Worm (Caenorhabditis elegans): ENCODE results near the gene mys-1.
A peak's percentile ranks its signal among the peaks of the same experiment; 100 is the strongest.
"Not testable (repeated sequence)": the region's sequence is repeated elsewhere in the genome, so short reads cannot be mapped to it uniquely, and the experiment has no call there.

The mys-1 gene

DNA sequence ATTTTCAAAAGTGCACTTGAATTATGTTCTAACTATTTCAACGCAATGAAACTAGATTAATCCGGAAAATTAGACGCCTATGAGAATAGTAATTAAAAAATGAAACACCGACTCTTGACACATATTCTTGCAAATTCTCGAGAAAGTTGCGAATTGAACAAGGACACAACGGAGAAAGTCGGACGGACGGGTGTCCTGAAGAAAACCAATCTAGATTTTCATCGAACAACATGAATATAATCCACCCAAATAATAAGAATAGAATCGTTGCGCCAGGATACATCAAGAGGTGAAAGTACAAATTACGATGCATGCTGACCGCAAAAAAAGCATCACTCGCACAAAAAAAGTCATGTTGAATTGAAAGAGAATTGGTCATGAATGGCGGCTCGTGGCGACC is 15.6 kb downstream of the mys-1 start:
- TF ChIP-seq pha-2 (tag; optimal IDR thresholded peaks at IDR 0.05) (no peak), nfya-1 (tag; optimal IDR thresholded peaks at IDR 0.05) (no peak), dmd-4 (tag; optimal IDR thresholded peaks at IDR 0.05; ENCODE audit: borderline replicate concordance) (no peak), hlh-13 (GFP tag; optimal IDR thresholded peaks at IDR 0.05) (no peak), gmeb-2 (tag; optimal IDR thresholded peaks at IDR 0.05) (no peak), ztf-16 (tag; optimal IDR thresholded peaks at IDR 0.05) (no peak), ama-1 (optimal IDR thresholded peaks at IDR 0.05) (no peak), eyg-1 (tag; optimal IDR thresholded peaks at IDR 0.05) (no peak), C38D4.7 (GFP tag; optimal IDR thresholded peaks at IDR 0.05) (no peak), npax-4 (tag; optimal IDR thresholded peaks at IDR 0.05) (no peak), K09A11.1 (tag; optimal IDR thresholded peaks at IDR 0.05; ENCODE audit: insufficient read depth) (no peak), pat-9 (tag; optimal IDR thresholded peaks at IDR 0.05) (no peak), hlh-15 (tag; optimal IDR thresholded peaks at IDR 0.05) (no peak), fkh-10 (GFP tag; optimal IDR thresholded peaks at IDR 0.05) (no peak), Y22D7AL.16 (tag; optimal IDR thresholded peaks at IDR 0.05) (no peak), nhr-11 (tag; optimal IDR thresholded peaks at IDR 0.05) (no peak), ceh-18 (tag; optimal IDR thresholded peaks at IDR 0.05) (no peak), K02D7.2 (tag; optimal IDR thresholded peaks at IDR 0.05) (no peak)

DNA sequence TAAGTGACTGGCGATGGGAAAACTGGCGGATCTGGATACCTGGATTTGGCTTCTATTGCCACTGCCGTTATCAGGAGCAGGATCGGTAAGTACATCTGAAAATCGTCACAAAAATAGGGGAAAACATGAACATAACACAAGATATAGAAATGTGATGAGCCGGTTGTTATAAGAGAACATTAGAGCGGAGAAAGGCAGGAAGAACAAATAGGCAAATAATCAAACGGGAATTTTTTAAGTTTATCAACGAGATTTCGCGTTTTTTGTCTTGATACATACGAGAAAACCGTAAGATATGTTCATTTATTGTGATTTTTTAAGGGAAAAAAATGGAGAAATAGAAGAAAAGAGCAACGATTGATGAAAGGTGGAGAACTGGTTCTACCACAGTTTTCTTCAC is 19.2 kb downstream of the mys-1 start, which contains the start of gene Y57E12AR.1:
Y57E12AR.1 (minus strand) TSS at position 101 of the 400 bp plus-strand sequence.
- no peak for TF ChIP-seq pqm-1 (tag; optimal IDR thresholded peaks at IDR 0.05)
- TF ChIP-seq elt-4 (tag; optimal IDR thresholded peaks at IDR 0.05), result no peak
- no peak for TF ChIP-seq ceh-30 (tag; optimal IDR thresholded peaks at IDR 0.05)
- no peak for TF ChIP-seq ama-1 (optimal IDR thresholded peaks at IDR 0.05)
- no peak for TF ChIP-seq pag-3 (tag; optimal IDR thresholded peaks at IDR 0.05; ENCODE audit: borderline replicate concordance)
- TF ChIP-seq ets-4 (tag; optimal IDR thresholded peaks at IDR 0.05), result no peak
- no peak for TF ChIP-seq unc-3 (GFP tag; conservative IDR thresholded peaks at IDR 0.05)
- TF ChIP-seq unc-3 (tag; optimal IDR thresholded peaks at IDR 0.05), result no peak
- TF ChIP-seq ceh-31 (tag; optimal IDR thresholded peaks at IDR 0.05), result no peak
- no peak for TF ChIP-seq ceh-6 (GFP tag; optimal IDR thresholded peaks at IDR 0.05)
- no peak for TF ChIP-seq unc-42 (tag; optimal IDR thresholded peaks at IDR 0.05)
- TF ChIP-seq C38D4.7 (GFP tag; optimal IDR thresholded peaks at IDR 0.05), result no peak
- TF ChIP-seq F13H6.1 (tag; optimal IDR thresholded peaks at IDR 0.05), result no peak
- no peak for TF ChIP-seq ceh-34 (tag; optimal IDR thresholded peaks at IDR 0.05)

DNA sequence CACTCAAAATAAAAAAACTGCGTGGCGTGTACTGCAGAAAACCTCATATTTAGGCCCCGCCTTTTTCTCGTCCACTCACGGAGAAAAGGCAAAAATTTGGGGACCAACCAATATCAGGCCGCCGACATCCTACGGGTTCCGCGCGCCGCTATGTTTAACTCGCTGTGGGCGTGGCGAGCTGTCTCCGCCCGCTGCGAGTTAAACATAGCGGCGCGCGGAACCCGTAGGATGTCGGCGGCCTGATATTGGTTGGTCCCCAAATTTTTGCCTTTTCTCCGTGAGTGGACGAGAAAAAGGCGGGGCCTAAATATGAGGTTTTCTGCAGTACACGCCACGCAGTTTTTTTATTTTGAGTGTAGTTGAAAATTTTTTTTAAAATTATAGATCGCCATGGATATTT is 21.7 kb downstream of the mys-1 start, which contains the start of gene tmem-258:
tmem-258 (plus strand) TSS at position 385 of the 400 bp plus-strand sequence.
- TF ChIP-seq unc-55 (GFP tag; optimal IDR thresholded peaks at IDR 0.05); ceh-31 (tag; optimal IDR thresholded peaks at IDR 0.05); tbx-2 (tag; optimal IDR thresholded peaks at IDR 0.05): not testable (repeated sequence)

DNA sequence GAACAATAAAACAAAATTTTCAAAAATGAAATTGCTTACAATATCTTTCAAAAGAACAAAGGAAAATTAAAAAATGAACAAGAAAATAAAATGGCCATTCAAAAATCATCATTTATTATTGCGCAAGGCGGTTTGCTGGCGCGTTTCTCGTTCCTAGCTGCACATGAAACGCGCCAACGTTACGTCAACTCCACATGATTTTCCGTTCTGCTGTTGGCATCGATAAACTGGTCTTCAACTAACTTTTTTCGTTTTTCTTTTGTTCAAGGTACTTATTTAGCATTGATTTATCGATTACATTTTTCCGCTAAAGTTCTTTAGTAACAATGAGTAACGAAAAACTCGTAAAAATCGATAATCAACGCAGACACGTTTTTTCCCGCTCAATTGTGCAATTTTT is 24.1 kb downstream of the mys-1 start, which contains the start of the genes Y57E12AL.6 and Y57E12AL.1:
Y57E12AL.6 (minus strand) TSS at position 75 of the 400 bp plus-strand sequence.
Y57E12AL.1 (plus strand) TSS at position 135 of the 400 bp plus-strand sequence.
- TF ChIP-seq madf-2 (tag; optimal IDR thresholded peaks at IDR 0.05) (peak; percentile 62), sox-4 (tag; optimal IDR thresholded peaks at IDR 0.05) (peak; percentile 41), unc-86 (tag; optimal IDR thresholded peaks at IDR 0.05) (peak; percentile 65), pax-1 (tag; optimal IDR thresholded peaks at IDR 0.05) (no peak), lim-6 (tag; optimal IDR thresholded peaks at IDR 0.05) (no peak), ets-4 (tag; optimal IDR thresholded peaks at IDR 0.05) (peak; percentile 24), ceh-34 (tag; optimal IDR thresholded peaks at IDR 0.05) (peak; percentile 60), dve-1 (tag; optimal IDR thresholded peaks at IDR 0.05) (peak; percentile 74), hlh-13 (GFP tag; optimal IDR thresholded peaks at IDR 0.05) (no peak), pat-9 (tag; optimal IDR thresholded peaks at IDR 0.05) (no peak), nfya-1 (tag; optimal IDR thresholded peaks at IDR 0.05) (peak; percentile 71), ceh-22 (tag; optimal IDR thresholded peaks at IDR 0.05) (no peak), fkh-10 (GFP tag; optimal IDR thresholded peaks at IDR 0.05) (no peak), zip-5 (tag; optimal IDR thresholded peaks at IDR 0.05) (peak; percentile 45), ttx-3 (tag; optimal IDR thresholded peaks at IDR 0.05) (peak; percentile 69), lin-11 (tag; optimal IDR thresholded peaks at IDR 0.05) (peak; percentile 51), T23F11.4 (GFP tag; optimal IDR thresholded peaks at IDR 0.05) (no peak), C08G9.2 (tag; optimal IDR thresholded peaks at IDR 0.05) (no peak), ceh-6 (GFP tag; optimal IDR thresholded peaks at IDR 0.05) (peak; percentile 56), ceh-19 (GFP tag; optimal IDR thresholded peaks at IDR 0.05) (peak; percentile 48), F13H6.1 (tag; optimal IDR thresholded peaks at IDR 0.05) (peak; percentile 73), npax-4 (tag; optimal IDR thresholded peaks at IDR 0.05) (peak; percentile 55), hlh-15 (tag; optimal IDR thresholded peaks at IDR 0.05) (peak; percentile 21), ceh-14 (tag; optimal IDR thresholded peaks at IDR 0.05) (peak; percentile 85), elt-2 (tag; optimal IDR thresholded peaks at IDR 0.05) (peak; percentile 88), ama-1 (optimal IDR thresholded peaks at IDR 0.05) (no peak)
